Worm (Caenorhabditis elegans) whole organism, early embryonic: ENCODE measurements around the gene F54F7.6.

ENCODE experiments used
- F13C5.2 ChIP-seq: sonication (generic microtip); optimal IDR thresholded peaks from 2 replicates; lab custom pipeline; 2017; ENCODE audit warnings: mild to moderate bottlenecking, missing genetic modification characterization, inconsistent platforms, missing compliant biosample characterization
- ama-1 ChIP-seq: fragments of 150-350 bp; optimal IDR thresholded peaks from 2 replicates; lab custom pipeline; 2014
- ceh-36 ChIP-seq: sonication (generic microtip); optimal IDR thresholded peaks from 2 replicates; lab custom pipeline; 2016; ENCODE audit warnings: missing genetic modification characterization, inconsistent platforms, missing compliant biosample characterization
- hmbx-1 ChIP-seq: sonication (generic microtip); optimal IDR thresholded peaks from 2 replicates; lab custom pipeline; 2016; ENCODE audit warnings: mild to moderate bottlenecking, missing genetic modification characterization, missing compliant biosample characterization
- hnd-1 ChIP-seq: sonication (generic microtip); optimal IDR thresholded peaks from 2 replicates; lab custom pipeline; 2016; ENCODE audit warnings: missing genetic modification characterization, missing compliant biosample characterization
- pes-1 ChIP-seq: fragments of 200-800 bp; sonication (Bioruptor generic); IDR thresholded peaks from 2 replicates; pipeline ENCODE4 v1.3.6; 2022; ENCODE audit warnings: missing genetic modification reagents, missing genetic modification characterization, missing compliant biosample characterization
- sea-1 ChIP-seq: fragments of 200-800 bp; sonication (Bioruptor generic); conservative IDR thresholded peaks from 2 replicates; pipeline ENCODE4 v1.3.6; 2022; ENCODE audit warnings: missing genetic modification characterization, missing compliant biosample characterization
- tbx-37 ChIP-seq: fragments of 200-800 bp; sonication (Bioruptor generic); conservative IDR thresholded peaks from 2 replicates; pipeline ENCODE4 v1.3.6; 2022; ENCODE audit warnings: missing genetic modification reagents, missing genetic modification characterization, missing compliant biosample characterization
- tra-4 ChIP-seq: sonication (generic microtip); optimal IDR thresholded peaks from 2 replicates; lab custom pipeline; 2017; ENCODE audit warnings: missing genetic modification characterization, missing compliant biosample characterization

DNA sequence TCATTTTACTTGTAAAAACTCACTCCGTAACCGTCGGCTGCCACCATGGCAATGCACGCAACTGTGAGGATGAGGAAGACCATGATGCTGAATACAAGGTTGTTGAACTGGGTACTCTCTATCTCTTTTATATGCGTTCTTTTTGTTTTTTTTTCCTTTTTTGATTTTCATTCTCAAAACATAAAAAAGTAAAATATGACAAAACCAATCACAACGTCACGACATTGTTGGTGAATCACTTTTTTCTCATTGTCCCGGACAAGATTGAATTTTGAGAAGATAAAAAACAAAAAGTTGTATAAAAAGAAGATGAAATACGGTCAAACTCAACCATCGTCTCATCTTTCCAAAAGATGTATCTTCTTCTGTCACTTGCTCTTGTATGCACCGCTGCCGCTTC is 17.6 kb downstream of the F54F7.6 start, which contains the start of the genes Y62H9A.5 and ule-5:
- TF ChIP-seq tra-4: no peak
- no peak for TF ChIP-seq tbx-37
- TF ChIP-seq hmbx-1: no peak
- no peak for TF ChIP-seq F13C5.2 (tag; lab: Kevin White, UChicago)
- TF ChIP-seq pes-1 (GFP tag; lab: Robert Waterston, UW): no peak
- TF ChIP-seq ceh-36 (tag; lab: Kevin White, UChicago): no peak
- TF ChIP-seq sea-1 (GFP tag; lab: Robert Waterston, UW): no peak
- no peak for TF ChIP-seq ama-1
- no peak for TF ChIP-seq hnd-1
